Worm (Caenorhabditis elegans): ENCODE data around the gene F35F10.7.

DNA sequence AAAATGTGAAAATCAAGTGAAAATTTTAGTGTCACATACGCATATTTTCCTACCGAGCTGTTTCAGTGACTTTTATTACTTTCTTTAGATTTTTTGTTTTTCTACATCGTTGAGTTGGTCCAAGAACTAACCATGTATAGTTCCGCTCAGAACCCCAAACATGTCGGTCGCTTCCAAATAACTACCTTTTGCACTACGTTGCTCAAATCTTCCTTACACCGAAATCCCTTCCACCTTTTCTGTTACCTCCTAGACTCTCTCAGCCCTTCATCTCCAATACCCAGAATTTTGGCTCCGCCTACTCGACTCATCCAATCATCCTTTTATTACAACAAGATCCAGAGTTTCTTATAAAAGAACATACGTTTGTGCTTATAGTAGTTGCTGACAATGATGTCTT is 2.6 kb downstream of the F35F10.7 start, which contains the start of gene F35F10.5:
- TF ChIP-seq hmbx-1 (tag; optimal IDR thresholded peaks at IDR 0.05) (no peak), hmg-4 (GFP tag; optimal IDR thresholded peaks at IDR 0.05) (no peak), sea-1 (GFP tag; conservative IDR thresholded peaks at IDR 0.05) (no peak), ama-1 (optimal IDR thresholded peaks at IDR 0.05) (no peak), ceh-13 (GFP tag; optimal IDR thresholded peaks at IDR 0.05) (no peak), pes-1 (GFP tag; IDR thresholded peaks at IDR 0.05) (no peak), aly-1 (tag; optimal IDR thresholded peaks at IDR 0.05) (no peak), F13C5.2 (tag; optimal IDR thresholded peaks at IDR 0.05) (no peak)

Data from whole organism, early embryonic.